Fruit fly (Drosophila melanogaster) whole organism, embryonic: ENCODE data around the gene PolA1.

ENCODE experiments used
- Adf1 ChIP-seq: fragments of 200-800 bp; sonication (Bioruptor generic); IDR thresholded peaks from 2 replicates; pipeline ENCODE4 v1.3.6; 2022; ENCODE audit warnings: missing biosample characterization, missing genetic modification characterization
- Atf6 ChIP-seq: fragments of 200-800 bp; sonication (Bioruptor generic); IDR thresholded peaks from 2 replicates; pipeline ENCODE4 v1.3.6; 2022; ENCODE audit warnings: missing biosample characterization, missing genetic modification characterization
- BtbVII ChIP-seq: fragments of 200-800 bp; sonication (Bioruptor generic); optimal IDR thresholded peaks from 3 replicates; lab custom pipeline; 2017; ENCODE audit warnings: missing biosample characterization, mild to moderate bottlenecking, missing genetic modification characterization
- CG10321 ChIP-seq: fragments of 200-800 bp; sonication (Bioruptor generic); IDR thresholded peaks from 2 replicates; pipeline ENCODE4 v1.3.6; 2022; ENCODE audit warnings: missing biosample characterization, missing genetic modification characterization
- CG10431 ChIP-seq: fragments of 200-800 bp; sonication (Bioruptor generic); optimal IDR thresholded peaks from 3 replicates; lab custom pipeline; 2018; ENCODE audit warnings: missing biosample characterization, mild to moderate bottlenecking, missing genetic modification characterization
- CG11456 ChIP-seq: fragments of 200-800 bp; sonication (Bioruptor generic); IDR thresholded peaks from 3 replicates; pipeline ENCODE4 v1.3.6; 2022; ENCODE audit warnings: missing biosample characterization, missing genetic modification characterization
- CG12071 ChIP-seq: fragments of 200-800 bp; sonication (Bioruptor generic); optimal IDR thresholded peaks from 3 replicates; lab custom pipeline; 2018; ENCODE audit warnings: missing biosample characterization, mild to moderate bottlenecking, missing genetic modification characterization
- CG13296 ChIP-seq: fragments of 200-800 bp; sonication (Bioruptor generic); optimal IDR thresholded peaks from 3 replicates; lab custom pipeline; 2018; ENCODE audit warnings: missing biosample characterization, mild to moderate bottlenecking, missing genetic modification characterization
- CG14667 ChIP-seq: fragments of 200-800 bp; sonication (Bioruptor generic); IDR thresholded peaks from 2 replicates; pipeline ENCODE4 v1.3.6; 2022; ENCODE audit warnings: missing biosample characterization, missing genetic modification characterization
- CG15073 ChIP-seq: fragments of 200-800 bp; sonication (Bioruptor generic); optimal IDR thresholded peaks from 2 replicates; lab custom pipeline; 2016; ENCODE audit warnings: missing biosample characterization, missing genetic modification characterization
- CG2889 ChIP-seq: fragments of 200-800 bp; sonication (Bioruptor generic); IDR thresholded peaks from 3 replicates; pipeline ENCODE4 v1.3.6; 2022; ENCODE audit warnings: missing biosample characterization, missing genetic modification characterization
- CG31365 ChIP-seq: fragments of 200-800 bp; sonication (Bioruptor generic); optimal IDR thresholded peaks from 2 replicates; lab custom pipeline; 2018; ENCODE audit warnings: missing biosample characterization, mild to moderate bottlenecking, missing genetic modification characterization
- CG42726 ChIP-seq: fragments of 200-800 bp; sonication (Bioruptor generic); IDR thresholded peaks from 2 replicates; pipeline ENCODE4 v1.3.6; 2022; ENCODE audit warnings: missing biosample characterization, missing genetic modification characterization; ENCODE audit not compliant: partially characterized antibody
- CG43689 ChIP-seq: fragments of 200-800 bp; sonication (Bioruptor generic); IDR thresholded peaks from 2 replicates; pipeline ENCODE4 v1.3.6; 2022; ENCODE audit warnings: missing biosample characterization, missing genetic modification characterization
- CG4404 ChIP-seq: fragments of 200-800 bp; sonication (Bioruptor generic); IDR thresholded peaks from 2 replicates; pipeline ENCODE4 v1.3.6; 2022; ENCODE audit warnings: missing biosample characterization, missing genetic modification characterization
- CG4707 ChIP-seq: fragments of 200-800 bp; sonication (Bioruptor generic); optimal IDR thresholded peaks from 2 replicates; lab custom pipeline; 2018; ENCODE audit warnings: missing biosample characterization, mild to moderate bottlenecking, missing genetic modification characterization, moderate library complexity
- CG9437 ChIP-seq: fragments of 200-800 bp; sonication (Bioruptor generic); optimal IDR thresholded peaks from 2 replicates; lab custom pipeline; 2018; ENCODE audit warnings: missing biosample characterization, mild to moderate bottlenecking, missing genetic modification characterization
- CoRest ChIP-seq: fragments of 200-800 bp; sonication (Bioruptor generic); optimal IDR thresholded peaks from 3 replicates; lab custom pipeline; 2018; ENCODE audit warnings: missing biosample characterization, mild to moderate bottlenecking, missing genetic modification characterization, moderate library complexity
- Dip3 ChIP-seq: fragments of 200-800 bp; sonication (Bioruptor generic); optimal IDR thresholded peaks from 3 replicates; lab custom pipeline; 2016; ENCODE audit warnings: missing biosample characterization, missing genetic modification characterization
- Doc2 ChIP-seq: fragments of 200-800 bp; sonication (Bioruptor generic); IDR thresholded peaks from 2 replicates; pipeline ENCODE4 v1.3.6; 2022; ENCODE audit warnings: missing biosample characterization, missing genetic modification characterization
- Doc3 ChIP-seq: fragments of 200-800 bp; sonication (Bioruptor generic); IDR thresholded peaks from 3 replicates; pipeline ENCODE4 v1.3.6; 2022; ENCODE audit warnings: missing biosample characterization, missing genetic modification characterization; ENCODE audit not compliant: partially characterized antibody
- H15 ChIP-seq: fragments of 200-800 bp; sonication (Bioruptor generic); IDR thresholded peaks from 3 replicates; pipeline ENCODE4 v1.3.6; 2022; ENCODE audit warnings: missing biosample characterization, missing genetic modification characterization
- H2.0 ChIP-seq: fragments of 200-800 bp; sonication (Bioruptor generic); IDR thresholded peaks from 2 replicates; pipeline ENCODE4 v1.3.6; 2022; ENCODE audit warnings: missing biosample characterization, missing genetic modification characterization
- Mrtf ChIP-seq: fragments of 200-800 bp; sonication (Bioruptor generic); IDR thresholded peaks from 3 replicates; pipeline ENCODE4 v1.3.6; 2022; ENCODE audit warnings: missing biosample characterization, missing genetic modification characterization
- Myb ChIP-seq: fragments of 200-800 bp; sonication (Bioruptor generic); optimal IDR thresholded peaks from 2 replicates; lab custom pipeline; 2016; ENCODE audit warnings: missing biosample characterization, missing genetic modification characterization
- Usf ChIP-seq: fragments of 200-800 bp; sonication (Bioruptor generic); optimal IDR thresholded peaks from 2 replicates; lab custom pipeline; 2017; ENCODE audit warnings: missing genotype, missing biosample characterization, missing genetic modification characterization
- Vsx1 ChIP-seq: fragments of 200-800 bp; sonication (Bioruptor generic); optimal IDR thresholded peaks from 2 replicates; lab custom pipeline; 2017; ENCODE audit warnings: missing biosample characterization, mild to moderate bottlenecking, missing genetic modification characterization, missing genetic modification reagents
- YL-1 ChIP-seq: fragments of 200-800 bp; sonication (Bioruptor generic); optimal IDR thresholded peaks from 3 replicates; lab custom pipeline; 2017; ENCODE audit warnings: missing biosample characterization, mild to moderate bottlenecking, missing genetic modification characterization
- aop ChIP-seq: fragments of 200-800 bp; sonication (Bioruptor generic); IDR thresholded peaks from 2 replicates; pipeline ENCODE4 v1.3.6; 2022; ENCODE audit warnings: missing biosample characterization, missing genetic modification characterization
- chm ChIP-seq: fragments of 200-800 bp; sonication (Bioruptor generic); IDR thresholded peaks from 2 replicates; pipeline ENCODE4 v1.3.6; 2022; ENCODE audit warnings: missing biosample characterization, missing genetic modification characterization
- chn ChIP-seq: fragments of 200-800 bp; sonication (Bioruptor generic); optimal IDR thresholded peaks from 2 replicates; lab custom pipeline; 2016; ENCODE audit warnings: missing biosample characterization, missing genetic modification characterization
- dm ChIP-seq: fragments of 200-800 bp; sonication (Bioruptor generic); optimal IDR thresholded peaks from 3 replicates; lab custom pipeline; 2016; ENCODE audit warnings: missing biosample characterization, missing genetic modification characterization
- dmrt99B ChIP-seq: fragments of 200-800 bp; sonication (Bioruptor generic); optimal IDR thresholded peaks from 2 replicates; lab custom pipeline; 2018; ENCODE audit warnings: missing biosample characterization, mild to moderate bottlenecking, missing genetic modification characterization, moderate library complexity
- fd96Cb ChIP-seq: fragments of 200-800 bp; sonication (Bioruptor generic); optimal IDR thresholded peaks from 2 replicates; lab custom pipeline; 2018; ENCODE audit warnings: missing biosample characterization, mild to moderate bottlenecking, missing genetic modification characterization, moderate library complexity
- gce ChIP-seq: fragments of 200-800 bp; sonication (Bioruptor generic); IDR thresholded peaks from 3 replicates; pipeline ENCODE4 v1.3.6; 2022; ENCODE audit warnings: missing biosample characterization, missing genetic modification characterization
- grau ChIP-seq: fragments of 200-800 bp; optimal IDR thresholded peaks from 3 replicates; lab custom pipeline; 2019; ENCODE audit warnings: missing biosample characterization, mild to moderate bottlenecking, missing genetic modification characterization, moderate library complexity
- gro ChIP-seq: fragments of 200-800 bp; sonication (Bioruptor generic); optimal IDR thresholded peaks from 2 replicates; lab custom pipeline; 2016; ENCODE audit warnings: missing biosample characterization, missing genetic modification characterization
- h ChIP-seq: fragments of >200 bp; optimal IDR thresholded peaks from 2 replicates; lab custom pipeline; 2017
- mld ChIP-seq: fragments of 200-800 bp; sonication (Bioruptor generic); IDR thresholded peaks from 3 replicates; pipeline ENCODE4 v1.3.6; 2022; ENCODE audit warnings: missing biosample characterization, missing genetic modification characterization; ENCODE audit not compliant: partially characterized antibody
- ro ChIP-seq: fragments of 200-800 bp; sonication (Bioruptor generic); IDR thresholded peaks from 2 replicates; pipeline ENCODE4 v1.3.6; 2022; ENCODE audit warnings: missing biosample characterization, missing genetic modification characterization
- ssp ChIP-seq: fragments of 200-800 bp; sonication (Bioruptor generic); IDR thresholded peaks from 2 replicates; pipeline ENCODE4 v1.3.6; 2022; ENCODE audit warnings: missing biosample characterization, missing genetic modification characterization
- tin ChIP-seq: fragments of 200-800 bp; sonication (Bioruptor generic); optimal IDR thresholded peaks from 3 replicates; lab custom pipeline; 2016; ENCODE audit warnings: missing biosample characterization, missing genetic modification characterization
- tll ChIP-seq, 2 experiments: fragments of 200-800 bp in 1 of 2; fragments of >200 bp in 1 of 2; sonication (Bioruptor generic) in 1 of 2; optimal IDR thresholded peaks; 2 replicates each; lab custom pipeline; 2017 to 2019; ENCODE audit warnings: missing biosample characterization in 2 of 2, missing genetic modification characterization in 2 of 2, mild to moderate bottlenecking in 1 of 2, moderate library complexity in 1 of 2
- tup ChIP-seq: fragments of 200-800 bp; sonication (Bioruptor generic); optimal IDR thresholded peaks from 2 replicates; lab custom pipeline; 2016; ENCODE audit warnings: missing biosample characterization, mild to moderate bottlenecking, missing genetic modification characterization, moderate library complexity
- zen2 ChIP-seq: fragments of 200-800 bp; sonication (Bioruptor generic); IDR thresholded peaks from 3 replicates; pipeline ENCODE4 v1.3.6; 2022; ENCODE audit warnings: missing biosample characterization, missing genetic modification characterization; ENCODE audit not compliant: partially characterized antibody

Gene PolA1

DNA sequence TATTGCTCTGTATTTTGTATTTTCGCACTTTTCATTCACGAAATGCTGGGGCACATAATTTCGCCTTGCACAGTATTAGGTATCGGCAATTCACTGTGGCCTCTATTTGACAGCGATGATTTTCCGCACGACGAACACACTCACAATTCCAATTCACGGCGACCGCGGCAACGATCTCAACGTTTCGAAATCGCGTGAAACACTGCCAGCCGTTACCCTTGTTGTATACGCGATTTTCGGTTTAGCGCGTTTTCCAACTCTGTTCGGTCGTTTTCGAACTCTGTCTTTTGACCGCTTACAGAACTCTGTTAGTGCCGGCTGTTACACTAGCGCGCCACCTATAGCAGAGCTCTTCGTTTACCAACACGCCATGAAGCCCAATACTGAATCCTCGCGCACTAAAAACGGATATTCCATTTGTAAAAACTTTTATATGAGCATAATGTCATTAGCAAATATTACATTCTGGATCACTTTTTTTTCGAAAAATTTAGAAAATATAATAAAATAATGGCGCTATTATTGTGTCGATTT lies 52.4 kb downstream of the PolA1 start, which contains the start of gene InR (continued):
- TF ChIP-seq CG15073 (GFP tag; lab: Kevin White, UChicago) (peak; percentile 43), gce (GFP tag; lab: Robert Waterston, UW) (no peak), CG10321 (GFP tag; lab: Robert Waterston, UW) (no peak), CG11456 (GFP tag; lab: Robert Waterston, UW) (no peak), CG14667 (no peak), mld (GFP tag; lab: Robert Waterston, UW) (no peak), tll (GFP tag; optimal IDR thresholded peaks at IDR 0.05; lab: Kevin White, UChicago) (no peak), ssp (GFP tag; lab: Robert Waterston, UW) (no peak), CG42726 (GFP tag; lab: Robert Waterston, UW) (no peak), aop (GFP tag; lab: Robert Waterston, UW) (no peak), CG43689 (GFP tag; lab: Robert Waterston, UW) (no peak), CG10431 (peak; percentile 53), CG13296 (GFP tag; lab: Kevin White, UChicago) (peak; percentile 53), Usf (peak; percentile 25), dm (peak; percentile 62), h (lab: Kevin White, UChicago) (no peak), H15 (GFP tag; lab: Robert Waterston, UW) (no peak), chn (peak; percentile 75), ro (GFP tag; lab: Robert Waterston, UW) (no peak), Myb (peak; percentile 87), chm (GFP tag; lab: Robert Waterston, UW) (no peak), YL-1 (GFP tag; lab: Kevin White, UChicago) (peak; percentile 62), CG2889 (no peak), CG4404 (GFP tag; lab: Robert Waterston, UW) (no peak), CG12071 (GFP tag; lab: Kevin White, UChicago) (peak; percentile 71), gro (peak; percentile 84), BtbVII (peak; percentile 71), dmrt99B (peak; percentile 40), tup (GFP tag; lab: Kevin White, UChicago) (peak; percentile 80), Doc2 (no peak), CoRest (tag; lab: Kevin White, UChicago) (peak; percentile 19), tin (peak; percentile 83), H2.0 (GFP tag; lab: Robert Waterston, UW) (no peak), Vsx1 (GFP tag; lab: Kevin White, UChicago) (no peak), grau (tag; lab: Kevin White, UChicago) (peak; percentile 61), zen2 (GFP tag; lab: Robert Waterston, UW) (no peak), CG31365 (tag; lab: Kevin White, UChicago) (no peak), Doc3 (GFP tag; lab: Robert Waterston, UW) (no peak), Mrtf (GFP tag; lab: Robert Waterston, UW) (no peak), CG4707 (GFP tag; lab: Kevin White, UChicago) (peak; percentile 60), fd96Cb (tag; lab: Kevin White, UChicago) (peak; percentile 2), Adf1 (GFP tag; lab: Robert Waterston, UW) (no peak), Atf6 (GFP tag; lab: Robert Waterston, UW) (no peak), CG9437 (GFP tag; lab: Kevin White, UChicago) (peak; percentile 40), Dip3 (peak; percentile 65)
